Worm (Caenorhabditis elegans): ENCODE results near the gene nhr-40.

- TF ChIP-seq nhr-237 (tag; optimal IDR thresholded peaks at IDR 0.05) = no peak
- no peak for TF ChIP-seq mdl-1 (tag; optimal IDR thresholded peaks at IDR 0.05)
- no peak for TF ChIP-seq lim-7 (GFP tag; IDR thresholded peaks at IDR 0.05)
- TF ChIP-seq F37D6.2 (tag; optimal IDR thresholded peaks at IDR 0.05) = no peak
- no peak for TF ChIP-seq arid-1 (GFP tag; conservative IDR thresholded peaks at IDR 0.05)
- TF ChIP-seq unc-130 (GFP tag; optimal IDR thresholded peaks at IDR 0.05) = no peak
- no peak for TF ChIP-seq zag-1 (tag; optimal IDR thresholded peaks at IDR 0.05)
- no peak for TF ChIP-seq F44E2.7 (GFP tag; IDR thresholded peaks at IDR 0.05)
- no peak for TF ChIP-seq fos-1 (tag; optimal IDR thresholded peaks at IDR 0.05)
- TF ChIP-seq ces-1 (GFP tag; optimal IDR thresholded peaks at IDR 0.05) = no peak
- TF ChIP-seq lin-39 (tag; optimal IDR thresholded peaks at IDR 0.05) = no peak
Measured at ce11 chrX:2632869-2633268, 39.1 kb downstream of the nhr-40 start.
